Worm (Caenorhabditis elegans): ENCODE measurements around the gene C56C10.6.

C56C10.6 gene

ce11 chrII:6587264-6587870 is 6.2 kb upstream of the C56C10.6 start, which contains the start of gene C56C10.7 (continued):
- TF ChIP-seq ama-1 (optimal IDR thresholded peaks at IDR 0.05) = peak; percentile 62
- no peak for TF ChIP-seq ces-1 (GFP tag; optimal IDR thresholded peaks at IDR 0.05)
- TF ChIP-seq snpc-4 (tag; optimal IDR thresholded peaks at IDR 0.05) = no peak
- TF ChIP-seq hpl-2 (GFP tag; optimal IDR thresholded peaks at IDR 0.05) = no peak
- no peak for TF ChIP-seq fkh-8 (tag; optimal IDR thresholded peaks at IDR 0.05)
- TF ChIP-seq ceh-63 (GFP tag; optimal IDR thresholded peaks at IDR 0.05) = no peak
- no peak for TF ChIP-seq fos-1 (tag; optimal IDR thresholded peaks at IDR 0.05)
- no peak for TF ChIP-seq zip-4 (GFP tag; optimal IDR thresholded peaks at IDR 0.05)
- TF ChIP-seq aha-1 (tag; optimal IDR thresholded peaks at IDR 0.05) = no peak
- TF ChIP-seq pqm-1 (tag; optimal IDR thresholded peaks at IDR 0.05) = no peak
- peak in 1 of 2 experiments; percentile 3 for TF ChIP-seq ztf-11 (tag; optimal IDR thresholded peaks at IDR 0.05)
- TF ChIP-seq unc-30 (tag; optimal IDR thresholded peaks at IDR 0.05) = no peak
- TF ChIP-seq ceh-8 (GFP tag; optimal IDR thresholded peaks at IDR 0.05) = no peak
- TF ChIP-seq nhr-12 (tag; optimal IDR thresholded peaks at IDR 0.05) = no peak
- TF ChIP-seq unc-98 (GFP tag; IDR thresholded peaks at IDR 0.05) = no peak
- TF ChIP-seq nhr-71 (tag; optimal IDR thresholded peaks at IDR 0.05) = peak; percentile 11
- no peak for TF ChIP-seq lin-15B (tag; optimal IDR thresholded peaks at IDR 0.05)
- TF ChIP-seq zag-1 (tag; optimal IDR thresholded peaks at IDR 0.05) = no peak
- TF ChIP-seq sup-37 (GFP tag; optimal IDR thresholded peaks at IDR 0.05) = no peak
- TF ChIP-seq nhr-85 (tag) = peak; percentile 24
- no peak for TF ChIP-seq swsn-7 (tag; optimal IDR thresholded peaks at IDR 0.05)
- no peak for TF ChIP-seq skn-1 (tag; optimal IDR thresholded peaks at IDR 0.05)
- no peak for TF ChIP-seq ceh-90 (tag; optimal IDR thresholded peaks at IDR 0.05)
- TF ChIP-seq aly-2 (tag; optimal IDR thresholded peaks at IDR 0.05) = peak; percentile 75
- no peak for TF ChIP-seq lir-3 (tag; optimal IDR thresholded peaks at IDR 0.05; ENCODE audit: poor library complexity)
- TF ChIP-seq nhr-90 (tag; optimal IDR thresholded peaks at IDR 0.05; ENCODE audit: poor library complexity) = peak; percentile 39
- TF ChIP-seq isw-1 (GFP tag; IDR thresholded peaks at IDR 0.05) = no peak
- no peak for TF ChIP-seq dpl-1 (GFP tag; optimal IDR thresholded peaks at IDR 0.05)
- TF ChIP-seq unc-130 (tag; optimal IDR thresholded peaks at IDR 0.05) = no peak
- no peak for TF ChIP-seq rnt-1 (tag; optimal IDR thresholded peaks at IDR 0.05)
- no peak for TF ChIP-seq sox-4 (tag; optimal IDR thresholded peaks at IDR 0.05)
- no peak for TF ChIP-seq mab-9 (GFP tag; IDR thresholded peaks at IDR 0.05)
- TF ChIP-seq mep-1 (tag; optimal IDR thresholded peaks at IDR 0.05) = no peak
- no peak for TF ChIP-seq mef-2 (tag; optimal IDR thresholded peaks at IDR 0.05)
- no peak for TF ChIP-seq nhr-76 (tag; optimal IDR thresholded peaks at IDR 0.05)
- TF ChIP-seq nhr-20 (tag; optimal IDR thresholded peaks at IDR 0.05) = peak; percentile 1
- no peak for TF ChIP-seq tlp-1 (tag; optimal IDR thresholded peaks at IDR 0.05)
- no peak for TF ChIP-seq jun-1 (tag; optimal IDR thresholded peaks at IDR 0.05)
- no peak for TF ChIP-seq ceh-88 (GFP tag; IDR thresholded peaks at IDR 0.05)
- TF ChIP-seq egl-27 (tag; optimal IDR thresholded peaks at IDR 0.05) = no peak
- no peak for TF ChIP-seq lin-13 (GFP tag; optimal IDR thresholded peaks at IDR 0.05)
- TF ChIP-seq nhr-28 (tag; optimal IDR thresholded peaks at IDR 0.05) = no peak
- no peak for TF ChIP-seq nhr-19 (GFP tag; conservative IDR thresholded peaks at IDR 0.05)
- TF ChIP-seq efl-1 (optimal IDR thresholded peaks at IDR 0.05) = no peak
- TF ChIP-seq efl-1 (GFP tag; optimal IDR thresholded peaks at IDR 0.05 in 1 of 2) = no peak
- TF ChIP-seq efl-3 (GFP tag; optimal IDR thresholded peaks at IDR 0.05) = no peak
- TF ChIP-seq dsc-1 (tag; optimal IDR thresholded peaks at IDR 0.05) = no peak
- peak; percentile 30 for TF ChIP-seq elt-2 (tag; optimal IDR thresholded peaks at IDR 0.05)
- TF ChIP-seq sptf-1 (tag; optimal IDR thresholded peaks at IDR 0.05) = no peak
- no peak for TF ChIP-seq lin-35 (GFP tag; optimal IDR thresholded peaks at IDR 0.05)
- TF ChIP-seq fkh-10 (GFP tag; optimal IDR thresholded peaks at IDR 0.05) = no peak
- no peak for TF ChIP-seq tbx-2 (tag; optimal IDR thresholded peaks at IDR 0.05)
- TF ChIP-seq mdl-1 (tag; optimal IDR thresholded peaks at IDR 0.05) = no peak
- TF ChIP-seq snu-23 (GFP tag; optimal IDR thresholded peaks at IDR 0.05) = peak; percentile 32
